Fruit fly (Drosophila melanogaster) S2 (cell line): ENCODE results near the gene 5-HT7.

Experiments used
- CG8478 ChIP-seq: fragments of >200 bp; optimal IDR thresholded peaks from 2 replicates; lab custom pipeline; 2018
- CTCF ChIP-seq, 2 experiments: fragments of >200 bp; optimal IDR thresholded peaks; 2 replicates each; lab custom pipeline; 2018

DNA sequence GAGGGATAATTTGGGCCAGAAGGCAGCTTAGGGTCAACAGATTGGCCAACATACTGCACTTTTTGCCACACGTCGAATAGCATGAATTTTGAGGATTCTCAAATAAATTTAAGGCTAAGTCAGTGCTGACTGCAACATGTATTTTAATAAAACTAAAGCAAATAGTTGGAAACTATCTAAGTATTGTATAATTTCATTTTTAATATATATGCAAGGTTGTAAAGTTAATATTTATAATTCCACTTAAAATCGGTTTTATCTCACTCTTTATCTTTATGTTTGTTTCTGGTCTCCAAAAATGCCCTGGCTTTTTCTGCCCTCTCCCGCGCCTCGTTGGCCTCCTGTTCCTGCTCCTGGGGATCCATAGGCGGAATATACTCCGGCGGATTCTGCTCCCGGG lies 80.3 kb downstream of the 5-HT7 start, which contains the start of gene CG15549:
- TF ChIP-seq CG8478 (lab: Kevin White, UChicago) (no peak), CTCF (optimal IDR thresholded peaks at IDR 0.05; lab: Kevin White, UChicago) (no peak)
